Worm (Caenorhabditis elegans) whole organism, L2 larva: Measurements from ENCODE around the gene tbc-6.

Experiments used
- C34F6.9 ChIP-seq: fragments of 150-350 bp; optimal IDR thresholded peaks from 2 replicates; lab custom pipeline; 2014; ENCODE audit warnings: missing biosample characterization, missing genetic modification characterization
- F13H6.1 ChIP-seq: sonication (generic microtip); optimal IDR thresholded peaks from 2 replicates; lab custom pipeline; 2016; ENCODE audit warnings: missing genetic modification characterization, missing compliant biosample characterization
- R02D3.7 ChIP-seq: fragments of 150-350 bp; optimal IDR thresholded peaks from 2 replicates; lab custom pipeline; 2014; ENCODE audit warnings: missing biosample characterization, missing genetic modification characterization
- Y55F3AM.14 ChIP-seq: fragments of 200-800 bp; sonication (Bioruptor generic); optimal IDR thresholded peaks from 2 replicates; lab custom pipeline; 2018; ENCODE audit warnings: mild to moderate bottlenecking, missing genetic modification characterization, missing compliant biosample characterization
- ZK546.5 ChIP-seq: sonication (generic microtip); optimal IDR thresholded peaks from 2 replicates; lab custom pipeline; 2017; ENCODE audit warnings: missing biosample characterization, missing genetic modification characterization
- alr-1 ChIP-seq: fragments of 150-350 bp; optimal IDR thresholded peaks from 2 replicates; lab custom pipeline; 2014; ENCODE audit warnings: missing biosample characterization, missing genetic modification characterization
- aly-2 ChIP-seq: fragments of 150-350 bp; optimal IDR thresholded peaks from 2 replicates; lab custom pipeline; 2014; ENCODE audit warnings: missing biosample characterization, missing genetic modification characterization
- ama-1 ChIP-seq: fragments of 150-350 bp; optimal IDR thresholded peaks from 2 replicates; lab custom pipeline; 2018; ENCODE audit warnings: inconsistent platforms
- blmp-1 ChIP-seq: sonication (generic microtip); optimal IDR thresholded peaks from 2 replicates; lab custom pipeline; 2017; ENCODE audit warnings: missing genetic modification characterization, mild to moderate bottlenecking, missing compliant biosample characterization, antibody characterized with exemption, moderate library complexity; ENCODE audit not compliant: insufficient read depth
- ceh-16 ChIP-seq: fragments of 150-350 bp; optimal IDR thresholded peaks from 2 replicates; lab custom pipeline; 2014; ENCODE audit warnings: missing biosample characterization, missing genetic modification characterization
- ceh-82 ChIP-seq: fragments of 150-350 bp; optimal IDR thresholded peaks from 2 replicates; lab custom pipeline; 2014; ENCODE audit warnings: missing biosample characterization, missing genetic modification characterization
- crh-2 ChIP-seq: sonication (generic microtip); optimal IDR thresholded peaks from 2 replicates; lab custom pipeline; 2017; ENCODE audit warnings: missing biosample characterization, missing genetic modification characterization
- dmd-4 ChIP-seq: sonication (generic microtip); optimal IDR thresholded peaks from 2 replicates; lab custom pipeline; 2017; ENCODE audit warnings: missing biosample characterization, missing genetic modification characterization
- egl-27 ChIP-seq: sonication (generic microtip); optimal IDR thresholded peaks from 3 replicates; lab custom pipeline; 2017; ENCODE audit warnings: missing biosample characterization, missing genetic modification reagents, missing genetic modification characterization
- elt-1 ChIP-seq: fragments of 150-350 bp; optimal IDR thresholded peaks from 2 replicates; lab custom pipeline; 2014; ENCODE audit warnings: missing biosample characterization, missing genetic modification characterization
- elt-3 ChIP-seq: sonication (generic microtip); optimal IDR thresholded peaks from 2 replicates; lab custom pipeline; 2017; ENCODE audit warnings: missing biosample characterization, missing genetic modification characterization
- fos-1 ChIP-seq: fragments of 150-350 bp; optimal IDR thresholded peaks from 2 replicates; lab custom pipeline; 2014; ENCODE audit warnings: missing biosample characterization, missing genetic modification characterization
- gmeb-1 ChIP-seq: fragments of 150-350 bp; optimal IDR thresholded peaks from 2 replicates; lab custom pipeline; 2014; ENCODE audit warnings: missing biosample characterization, missing genetic modification characterization
- lin-11 ChIP-seq: fragments of 150-350 bp; sonication (generic microtip); optimal IDR thresholded peaks from 2 replicates; lab custom pipeline; 2014; ENCODE audit warnings: missing biosample characterization, missing genetic modification characterization, inconsistent platforms, mixed read lengths
- lin-13 ChIP-seq: fragments of 150-350 bp; optimal IDR thresholded peaks from 2 replicates; lab custom pipeline; 2014; ENCODE audit warnings: missing biosample characterization, missing genetic modification reagents, missing genetic modification characterization
- lin-39 ChIP-seq: fragments of 150-350 bp; optimal IDR thresholded peaks from 2 replicates; lab custom pipeline; 2014; ENCODE audit warnings: missing biosample characterization, missing genetic modification reagents, missing genetic modification characterization
- lsy-2 ChIP-seq, 2 experiments: fragments of 150-350 bp in 1 of 2; sonication (generic microtip) in 1 of 2; optimal IDR thresholded peaks; 2 replicates each; lab custom pipeline; 2014 to 2017; ENCODE audit warnings: missing biosample characterization in 2 of 2, missing genetic modification characterization in 2 of 2
- mab-5 ChIP-seq: fragments of 150-350 bp; optimal IDR thresholded peaks from 2 replicates; lab custom pipeline; 2014; ENCODE audit warnings: missing biosample characterization, missing genetic modification characterization
- mbf-1 ChIP-seq: sonication (generic microtip); optimal IDR thresholded peaks from 2 replicates; lab custom pipeline; 2017; ENCODE audit warnings: missing biosample characterization, missing genetic modification characterization
- mdl-1 ChIP-seq, 2 experiments: fragments of 150-350 bp in 1 of 2; sonication (generic microtip) in 1 of 2; optimal IDR thresholded peaks; 2 replicates each; lab custom pipeline; 2017; ENCODE audit warnings: missing biosample characterization in 2 of 2, missing genetic modification characterization in 2 of 2
- nhr-10 ChIP-seq: sonication (generic microtip); optimal IDR thresholded peaks from 2 replicates; lab custom pipeline; 2017; ENCODE audit warnings: missing biosample characterization, missing genetic modification characterization
- nhr-11 ChIP-seq: fragments of 150-350 bp; optimal IDR thresholded peaks from 2 replicates; lab custom pipeline; 2014; ENCODE audit warnings: missing biosample characterization, missing genetic modification characterization
- nhr-12 ChIP-seq: fragments of 150-350 bp; optimal IDR thresholded peaks from 2 replicates; lab custom pipeline; 2014; ENCODE audit warnings: missing biosample characterization, missing genetic modification characterization
- nhr-129 ChIP-seq: fragments of 150-350 bp; optimal IDR thresholded peaks from 2 replicates; lab custom pipeline; 2014; ENCODE audit warnings: missing biosample characterization, missing genetic modification characterization
- nhr-21 ChIP-seq: fragments of 150-350 bp; optimal IDR thresholded peaks from 2 replicates; lab custom pipeline; 2014; ENCODE audit warnings: missing biosample characterization, missing genetic modification characterization
- nhr-23 ChIP-seq: fragments of 150-350 bp; optimal IDR thresholded peaks from 2 replicates; lab custom pipeline; 2014; ENCODE audit warnings: missing biosample characterization, missing genetic modification reagents, missing genetic modification characterization
- nhr-237 ChIP-seq: fragments of 150-350 bp; optimal IDR thresholded peaks from 2 replicates; lab custom pipeline; 2014; ENCODE audit warnings: missing biosample characterization, missing genetic modification characterization
- nhr-25 ChIP-seq: fragments of 150-350 bp; sonication (generic microtip); optimal IDR thresholded peaks from 3 replicates; lab custom pipeline; 2014; ENCODE audit warnings: missing biosample characterization, missing genetic modification characterization
- nhr-6 ChIP-seq: fragments of 150-350 bp; optimal IDR thresholded peaks from 2 replicates; lab custom pipeline; 2014; ENCODE audit warnings: missing biosample characterization, missing genetic modification characterization
- nhr-77 ChIP-seq: fragments of 150-350 bp; optimal IDR thresholded peaks from 2 replicates; lab custom pipeline; 2014; ENCODE audit warnings: missing biosample characterization, missing genetic modification characterization
- peb-1 ChIP-seq: fragments of 150-350 bp; optimal IDR thresholded peaks from 2 replicates; lab custom pipeline; 2014; ENCODE audit warnings: missing biosample characterization, missing genetic modification characterization
- sem-4 ChIP-seq: fragments of 150-350 bp; optimal IDR thresholded peaks from 2 replicates; lab custom pipeline; 2014; ENCODE audit warnings: missing biosample characterization, missing genetic modification reagents, missing genetic modification characterization
- skn-1 ChIP-seq: sonication (generic microtip); optimal IDR thresholded peaks from 2 replicates; lab custom pipeline; 2017; ENCODE audit warnings: missing biosample characterization, missing genetic modification characterization
- sma-3 ChIP-seq: sonication (generic microtip); optimal IDR thresholded peaks from 2 replicates; lab custom pipeline; 2016; ENCODE audit warnings: missing genetic modification reagents, missing genetic modification characterization, missing compliant biosample characterization
- sma-9 ChIP-seq, 2 experiments: fragments of 150-350 bp in 1 of 2; sonication (generic microtip) in 1 of 2; optimal IDR thresholded peaks; 2 replicates each; lab custom pipeline; 2014 to 2016; ENCODE audit warnings: missing genetic modification characterization in 2 of 2, mild to moderate bottlenecking in 1 of 2, missing biosample characterization in 1 of 2, missing compliant biosample characterization in 1 of 2, missing genetic modification reagents in 1 of 2, moderate library complexity in 1 of 2
- snpc-4 ChIP-seq: fragments of 150-350 bp; optimal IDR thresholded peaks from 2 replicates; lab custom pipeline; 2014; ENCODE audit warnings: missing biosample characterization, missing genetic modification characterization
- unc-39 ChIP-seq: fragments of 150-350 bp; optimal IDR thresholded peaks from 2 replicates; lab custom pipeline; 2014; ENCODE audit warnings: missing biosample characterization, missing genetic modification characterization
- unc-55 ChIP-seq: fragments of 150-350 bp; sonication (generic microtip); optimal IDR thresholded peaks from 3 replicates; lab custom pipeline; 2014; ENCODE audit warnings: missing biosample characterization, missing genetic modification reagents, missing genetic modification characterization
- unc-62 ChIP-seq: fragments of 150-350 bp; optimal IDR thresholded peaks from 2 replicates; lab custom pipeline; 2014; ENCODE audit warnings: missing biosample characterization, missing genetic modification reagents, missing genetic modification characterization
- zag-1 ChIP-seq: fragments of 150-350 bp; optimal IDR thresholded peaks from 2 replicates; lab custom pipeline; 2014; ENCODE audit warnings: missing biosample characterization, missing genetic modification characterization
- ztf-1 ChIP-seq: fragments of 200-800 bp; sonication (Bioruptor generic); conservative IDR thresholded peaks from 2 replicates; pipeline ENCODE4 v1.3.6; 2022; ENCODE audit warnings: missing genetic modification characterization, missing compliant biosample characterization
- ztf-11 ChIP-seq: sonication (generic microtip); optimal IDR thresholded peaks from 2 replicates; lab custom pipeline; 2017; ENCODE audit warnings: missing biosample characterization, missing genetic modification characterization
- ztf-4 ChIP-seq: fragments of 150-350 bp; optimal IDR thresholded peaks from 2 replicates; lab custom pipeline; 2014; ENCODE audit warnings: missing biosample characterization, missing genetic modification characterization

tbc-6 gene

DNA sequence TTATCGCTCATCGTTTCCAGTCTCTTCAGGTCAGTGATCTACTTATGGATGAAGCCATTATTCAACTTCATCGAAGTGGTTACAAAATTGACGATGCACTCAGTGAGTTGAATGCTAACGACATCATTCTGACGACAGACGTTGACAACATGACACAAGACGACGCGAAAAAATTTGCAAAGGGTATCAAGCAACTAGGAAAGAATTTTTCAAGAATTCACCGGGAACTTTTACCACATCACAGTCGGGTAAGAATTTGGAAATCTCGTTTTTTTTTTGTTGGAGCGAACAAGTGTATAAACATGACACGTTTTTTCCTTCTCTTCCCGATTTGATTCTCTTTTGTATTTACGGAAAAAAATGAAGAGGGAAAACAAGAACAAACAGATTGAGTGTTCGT lies 7.3 kb upstream of the tbc-6 start:
- TF ChIP-seq ztf-4 (tag; lab: Kevin White, UChicago): no peak
- TF ChIP-seq lin-39 (tag; lab: Kevin White, UChicago): no peak
- TF ChIP-seq snpc-4 (tag; lab: Kevin White, UChicago): no peak
- no peak for TF ChIP-seq aly-2 (tag; lab: Kevin White, UChicago)
- TF ChIP-seq skn-1: no peak
- TF ChIP-seq nhr-25 (tag; lab: Kevin White, UChicago): no peak
- TF ChIP-seq elt-1 (tag; lab: Kevin White, UChicago): no peak
- no peak for TF ChIP-seq mdl-1 (tag; optimal IDR thresholded peaks at IDR 0.05; lab: Kevin White, UChicago)
- TF ChIP-seq ama-1 (lab: Kevin White, UChicago): no peak
- no peak for TF ChIP-seq mbf-1 (tag; lab: Kevin White, UChicago)
- no peak for TF ChIP-seq crh-2 (tag; lab: Kevin White, UChicago)
- TF ChIP-seq gmeb-1 (tag; lab: Kevin White, UChicago): no peak
- TF ChIP-seq elt-3 (tag; lab: Kevin White, UChicago): no peak
- TF ChIP-seq nhr-23 (tag; lab: Kevin White, UChicago): no peak

DNA sequence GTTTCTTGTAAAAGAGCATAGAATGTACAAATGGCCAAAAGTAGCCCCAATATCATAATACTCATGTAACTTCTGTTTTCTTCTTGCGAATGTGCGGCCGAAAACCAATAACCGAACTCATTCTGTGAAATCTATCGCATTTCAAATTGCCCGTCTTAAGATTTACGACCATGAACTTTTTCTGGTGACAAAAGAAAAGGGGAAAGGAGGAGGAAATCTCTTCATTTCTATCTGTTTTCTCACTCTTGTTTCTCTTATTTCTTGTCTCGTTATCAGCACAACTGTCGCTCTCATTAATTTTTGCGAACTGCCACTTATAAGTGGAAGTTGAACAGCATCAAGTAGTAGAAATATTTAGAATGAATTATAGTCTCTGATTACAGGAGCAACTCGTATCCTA lies 6.8 kb upstream of the tbc-6 start:
- TF ChIP-seq dmd-4 (no peak), snpc-4 (tag; lab: Kevin White, UChicago) (no peak), mdl-1 (tag; optimal IDR thresholded peaks at IDR 0.05; lab: Kevin White, UChicago) (no peak), mbf-1 (tag; lab: Kevin White, UChicago) (no peak), gmeb-1 (tag; lab: Kevin White, UChicago) (no peak), lsy-2 (tag; optimal IDR thresholded peaks at IDR 0.05; lab: Kevin White, UChicago) (peak in 1 of 2 experiments; percentile 28), unc-55 (GFP tag; lab: Kevin White, UChicago) (no peak), skn-1 (no peak), nhr-11 (tag; lab: Kevin White, UChicago) (no peak), zag-1 (no peak), Y55F3AM.14 (GFP tag; lab: Kevin White, UChicago) (no peak), sem-4 (tag; lab: Kevin White, UChicago) (peak; percentile 45), elt-3 (tag; lab: Kevin White, UChicago) (no peak), nhr-21 (tag; lab: Kevin White, UChicago) (no peak), lin-11 (no peak), ztf-4 (tag; lab: Kevin White, UChicago) (no peak), nhr-6 (tag; lab: Kevin White, UChicago) (no peak), nhr-23 (tag; lab: Kevin White, UChicago) (no peak), sma-3 (GFP tag; lab: Kevin White, UChicago) (no peak), aly-2 (tag; lab: Kevin White, UChicago) (no peak), R02D3.7 (tag; lab: Kevin White, UChicago) (no peak), lin-13 (peak; percentile 13), egl-27 (tag; lab: Kevin White, UChicago) (peak; percentile 87), lin-39 (tag; lab: Kevin White, UChicago) (no peak), nhr-25 (tag; lab: Kevin White, UChicago) (peak; percentile 19), ceh-16 (tag; lab: Kevin White, UChicago) (no peak), nhr-77 (tag; lab: Kevin White, UChicago) (no peak), nhr-10 (tag; lab: Kevin White, UChicago) (no peak), unc-62 (GFP tag; lab: Kevin White, UChicago) (no peak), C34F6.9 (no peak), mab-5 (tag; lab: Kevin White, UChicago) (peak; percentile 39), nhr-129 (tag; lab: Kevin White, UChicago) (peak; percentile 49), nhr-237 (tag; lab: Kevin White, UChicago) (no peak), ZK546.5 (no peak), crh-2 (tag; lab: Kevin White, UChicago) (peak; percentile 13), fos-1 (tag; lab: Kevin White, UChicago) (peak; percentile 26), ceh-82 (no peak), unc-39 (tag; lab: Kevin White, UChicago) (no peak), ztf-1 (GFP tag; lab: Robert Waterston, UW) (no peak), blmp-1 (tag; lab: Kevin White, UChicago) (peak; percentile 89), alr-1 (tag; lab: Kevin White, UChicago) (no peak), ztf-11 (tag; lab: Kevin White, UChicago) (no peak), sma-9 (GFP tag; optimal IDR thresholded peaks at IDR 0.05; lab: Kevin White, UChicago) (peak; percentile 75), sma-9 (tag; optimal IDR thresholded peaks at IDR 0.05; lab: Kevin White, UChicago) (no peak), nhr-12 (tag; lab: Kevin White, UChicago) (no peak), elt-1 (tag; lab: Kevin White, UChicago) (no peak), ama-1 (lab: Kevin White, UChicago) (no peak), peb-1 (tag; lab: Kevin White, UChicago) (no peak), F13H6.1 (tag; lab: Kevin White, UChicago) (peak; percentile 51)
